Fruit fly (Drosophila melanogaster): Measurements from ENCODE around the gene CG42854.

- no peak for TF ChIP-seq pan (optimal IDR thresholded peaks at IDR 0.05)
- TF ChIP-seq OdsH (GFP tag; optimal IDR thresholded peaks at IDR 0.05): no peak
- TF ChIP-seq woc (GFP tag; optimal IDR thresholded peaks at IDR 0.05): no peak
Observed at dm6 chrX:17226681-17227019, 20.2 kb downstream of the CG42854 start, which contains the start of gene CG10598.

Data from whole organism, wandering third instar larva.